Worm (Caenorhabditis elegans) whole organism, mixed stage, embryonic: ENCODE data around the gene srh-248.

ENCODE experiments used
- flh-1 ChIP-seq: fragments of 200-800 bp; sonication (Bioruptor generic); optimal IDR thresholded peaks from 2 replicates; lab custom pipeline; 2018; ENCODE audit warnings: mild to moderate bottlenecking, missing genetic modification characterization, moderate library complexity, missing compliant biosample characterization
- nhr-12 ChIP-seq: fragments of 150-350 bp; optimal IDR thresholded peaks from 2 replicates; lab custom pipeline; 2014; ENCODE audit warnings: missing biosample characterization, missing genetic modification characterization
- nhr-2 ChIP-seq: fragments of 150-350 bp; optimal IDR thresholded peaks from 2 replicates; lab custom pipeline; 2014; ENCODE audit warnings: missing biosample characterization, missing genetic modification characterization
- nhr-237 ChIP-seq: fragments of 150-350 bp; optimal IDR thresholded peaks from 2 replicates; lab custom pipeline; 2014; ENCODE audit warnings: missing biosample characterization, missing genetic modification characterization
- nhr-28 ChIP-seq: fragments of 150-350 bp; optimal IDR thresholded peaks from 2 replicates; lab custom pipeline; 2014; ENCODE audit warnings: missing biosample characterization, missing genetic modification characterization
- pha-4 ChIP-seq: fragments of 150-350 bp; optimal IDR thresholded peaks from 2 replicates; lab custom pipeline; 2018; ENCODE audit warnings: missing biosample characterization, missing genetic modification reagents, missing genetic modification characterization

DNA sequence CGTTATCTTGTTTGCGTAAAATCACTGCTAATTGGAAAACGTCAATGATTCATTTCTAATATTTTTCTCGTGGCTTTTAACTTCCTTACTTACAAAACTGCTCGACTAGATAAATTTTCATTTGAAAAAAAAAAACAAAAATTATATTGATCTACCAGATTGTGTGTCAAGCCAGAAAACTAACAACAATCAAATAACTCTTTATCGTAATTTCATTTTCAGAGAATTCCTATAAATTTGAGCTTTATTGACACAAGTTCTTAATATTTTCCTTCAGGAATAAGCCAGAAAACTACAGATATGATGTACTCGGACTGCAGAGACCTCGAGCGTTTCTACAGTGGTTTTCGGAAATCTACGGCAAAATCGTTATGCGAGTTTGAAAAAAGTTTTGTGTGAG, 21.0 kb upstream of the srh-248 start, which contains the start of gene srw-124:
- TF ChIP-seq nhr-12 (tag; lab: Kevin White, UChicago) (no peak), nhr-237 (no peak), nhr-2 (tag; lab: Kevin White, UChicago) (no peak), flh-1 (no peak), pha-4 (tag; lab: Kevin White, UChicago) (no peak), nhr-28 (tag; lab: Kevin White, UChicago) (no peak)
